Worm (Caenorhabditis elegans) whole organism, young adult: ENCODE data around the gene C54C6.4.

Experiments
- B0035.1 ChIP-seq: sonication (generic microtip); optimal IDR thresholded peaks from 2 replicates; lab custom pipeline; 2016; ENCODE audit warnings: missing genetic modification characterization, mild to moderate bottlenecking, missing compliant biosample characterization, missing genotype, missing genetic modification reagents
- B0261.1 ChIP-seq: sonication (generic microtip); optimal IDR thresholded peaks from 2 replicates; lab custom pipeline; 2016; ENCODE audit warnings: mild to moderate bottlenecking, missing genetic modification characterization, moderate library complexity, missing compliant biosample characterization
- D2030.7 ChIP-seq: fragments of 200-800 bp; sonication (Bioruptor generic); IDR thresholded peaks from 2 replicates; pipeline ENCODE4 v1.3.6; 2022; ENCODE audit warnings: missing genetic modification reagents, missing genetic modification characterization, missing compliant biosample characterization
- F33H1.4 ChIP-seq: fragments of 200-800 bp; sonication (Bioruptor generic); IDR thresholded peaks from 2 replicates; pipeline ENCODE4 v1.3.6; 2022; ENCODE audit warnings: missing genetic modification reagents, missing genetic modification characterization, missing compliant biosample characterization
- F49E8.2 ChIP-seq: sonication (generic microtip); optimal IDR thresholded peaks from 3 replicates; lab custom pipeline; 2017; ENCODE audit warnings: missing genetic modification characterization, mild to moderate bottlenecking, missing compliant biosample characterization, antibody characterized with exemption, moderate library complexity; ENCODE audit not compliant: insufficient read depth
- K12H6.12 ChIP-seq: fragments of 200-800 bp; sonication (Bioruptor generic); optimal IDR thresholded peaks from 2 replicates; lab custom pipeline; 2018; ENCODE audit warnings: mild to moderate bottlenecking, missing genetic modification characterization, missing compliant biosample characterization
- Y67H2A.10 ChIP-seq: fragments of 200-800 bp; sonication (Bioruptor generic); conservative IDR thresholded peaks from 2 replicates; pipeline ENCODE4 v1.3.6; 2022; ENCODE audit warnings: missing genetic modification reagents, missing genetic modification characterization, missing compliant biosample characterization
- Y79H2A.3 ChIP-seq: fragments of 200-800 bp; sonication (Bioruptor generic); conservative IDR thresholded peaks from 2 replicates; pipeline ENCODE4 v1.3.6; 2022; ENCODE audit warnings: missing genetic modification reagents, missing genetic modification characterization, missing compliant biosample characterization
- aptf-3 ChIP-seq: fragments of 200-800 bp; sonication (Bioruptor generic); IDR thresholded peaks from 2 replicates; pipeline ENCODE4 v1.3.6; 2022; ENCODE audit warnings: missing genetic modification characterization, missing compliant biosample characterization
- attf-5 ChIP-seq: fragments of 200-800 bp; sonication (Bioruptor generic); optimal IDR thresholded peaks from 2 replicates; lab custom pipeline; 2018; ENCODE audit warnings: mild to moderate bottlenecking, missing genetic modification characterization, missing compliant biosample characterization
- cebp-1 ChIP-seq, 2 experiments: fragments of 200-800 bp in 1 of 2; sonication (Bioruptor generic) in 1 of 2; sonication (generic microtip) in 1 of 2; IDR thresholded peaks in 1 of 2; optimal IDR thresholded peaks in 1 of 2; 2 replicates each; pipeline versions ENCODE4 v1.3.6 to Lab custom; 2017 to 2022; ENCODE audit warnings: missing compliant biosample characterization in 2 of 2, missing genetic modification characterization in 2 of 2, mild to moderate bottlenecking in 1 of 2, missing genetic modification reagents in 1 of 2, moderate library complexity in 1 of 2
- cebp-2 ChIP-seq: fragments of 200-800 bp; sonication (Bioruptor generic); IDR thresholded peaks from 2 replicates; pipeline ENCODE4 v1.3.6; 2022; ENCODE audit warnings: missing genetic modification characterization, missing compliant biosample characterization
- ceh-100 ChIP-seq: fragments of 200-800 bp; sonication (Bioruptor generic); IDR thresholded peaks from 2 replicates; pipeline ENCODE4 v1.3.6; 2022; ENCODE audit warnings: missing genetic modification reagents, missing genetic modification characterization, missing compliant biosample characterization
- ceh-27 ChIP-seq: fragments of 200-800 bp; sonication (Bioruptor generic); optimal IDR thresholded peaks from 2 replicates; lab custom pipeline; 2018; ENCODE audit warnings: mild to moderate bottlenecking, missing genetic modification characterization, moderate library complexity, missing compliant biosample characterization
- ceh-58 ChIP-seq: fragments of 200-800 bp; sonication (Bioruptor generic); IDR thresholded peaks from 2 replicates; pipeline ENCODE4 v1.3.6; 2022; ENCODE audit warnings: missing genetic modification characterization, missing compliant biosample characterization
- ceh-79 ChIP-seq: sonication (generic microtip); optimal IDR thresholded peaks from 2 replicates; lab custom pipeline; 2017; ENCODE audit warnings: mild to moderate bottlenecking, missing genetic modification characterization, missing compliant biosample characterization
- ceh-91 ChIP-seq: fragments of 200-800 bp; sonication (Bioruptor generic); IDR thresholded peaks from 2 replicates; pipeline ENCODE4 v1.3.6; 2022; ENCODE audit warnings: missing genetic modification reagents, missing genetic modification characterization, missing compliant biosample characterization
- dpff-1 ChIP-seq: sonication (generic microtip); optimal IDR thresholded peaks from 2 replicates; lab custom pipeline; 2017; ENCODE audit warnings: mild to moderate bottlenecking, missing genetic modification characterization, missing compliant biosample characterization
- egl-18 ChIP-seq: fragments of 200-800 bp; sonication (Bioruptor generic); IDR thresholded peaks from 2 replicates; pipeline ENCODE4 v1.3.6; 2022; ENCODE audit warnings: missing genetic modification reagents, missing genetic modification characterization, missing compliant biosample characterization
- hmg-1.2 ChIP-seq: fragments of 200-800 bp; sonication (Bioruptor generic); IDR thresholded peaks from 2 replicates; pipeline ENCODE4 v1.3.6; 2022; ENCODE audit warnings: missing genetic modification reagents, missing genetic modification characterization, missing compliant biosample characterization
- lin-40 ChIP-seq: sonication (generic microtip); optimal IDR thresholded peaks from 2 replicates; lab custom pipeline; 2016; ENCODE audit warnings: missing genetic modification characterization, mild to moderate bottlenecking, missing compliant biosample characterization, missing genotype, missing genetic modification reagents
- lin-54 ChIP-seq: fragments of 200-800 bp; sonication (Bioruptor generic); optimal IDR thresholded peaks from 2 replicates; lab custom pipeline; 2018; ENCODE audit warnings: mild to moderate bottlenecking, missing genetic modification characterization, missing compliant biosample characterization
- lsl-1 ChIP-seq: fragments of 200-800 bp; sonication (Bioruptor generic); optimal IDR thresholded peaks from 2 replicates; lab custom pipeline; 2018; ENCODE audit warnings: mild to moderate bottlenecking, missing genetic modification characterization, moderate library complexity, missing compliant biosample characterization
- madf-3 ChIP-seq: fragments of 200-800 bp; sonication (Bioruptor generic); IDR thresholded peaks from 2 replicates; pipeline ENCODE4 v1.3.6; 2022; ENCODE audit warnings: missing genetic modification reagents, missing genetic modification characterization, missing compliant biosample characterization
- madf-6 ChIP-seq: fragments of 200-800 bp; sonication (Bioruptor generic); IDR thresholded peaks from 2 replicates; pipeline ENCODE4 v1.3.6; 2022; ENCODE audit warnings: missing genetic modification reagents, missing genetic modification characterization, missing compliant biosample characterization
- madf-8 ChIP-seq: fragments of 200-800 bp; sonication (Bioruptor generic); conservative IDR thresholded peaks from 2 replicates; pipeline ENCODE4 v1.3.6; 2022; ENCODE audit warnings: missing genetic modification reagents, missing genetic modification characterization, missing compliant biosample characterization
- mcd-1 ChIP-seq: fragments of 200-800 bp; sonication (Bioruptor generic); IDR thresholded peaks from 2 replicates; pipeline ENCODE4 v1.3.6; 2022; ENCODE audit warnings: missing genetic modification reagents, missing genetic modification characterization, missing compliant biosample characterization
- mes-4 ChIP-seq: sonication (generic microtip); optimal IDR thresholded peaks from 2 replicates; lab custom pipeline; 2016; ENCODE audit warnings: missing genotype, missing genetic modification characterization, missing compliant biosample characterization
- nfyb-1 ChIP-seq: fragments of 200-800 bp; sonication (Bioruptor generic); IDR thresholded peaks from 2 replicates; pipeline ENCODE4 v1.3.6; 2022; ENCODE audit warnings: missing genetic modification reagents, missing genetic modification characterization, missing compliant biosample characterization
- pbrm-1 ChIP-seq: fragments of 200-800 bp; sonication (Bioruptor generic); IDR thresholded peaks from 2 replicates; pipeline ENCODE4 v1.3.6; 2022; ENCODE audit warnings: missing genetic modification reagents, missing genetic modification characterization, missing compliant biosample characterization
- sptf-2 ChIP-seq: fragments of 200-800 bp; sonication (Bioruptor generic); optimal IDR thresholded peaks from 2 replicates; lab custom pipeline; 2018; ENCODE audit warnings: mild to moderate bottlenecking, missing genetic modification characterization, missing compliant biosample characterization
- unc-62 ChIP-seq: fragments of 150-350 bp; optimal IDR thresholded peaks from 2 replicates; lab custom pipeline; 2014; ENCODE audit warnings: missing biosample characterization, missing genetic modification reagents, missing genetic modification characterization
- xnd-1 ChIP-seq: sonication (generic microtip); optimal IDR thresholded peaks from 2 replicates; lab custom pipeline; 2016; ENCODE audit warnings: missing genotype, missing genetic modification reagents, missing genetic modification characterization, missing compliant biosample characterization
- zfh-2 ChIP-seq: fragments of 200-800 bp; sonication (Bioruptor generic); conservative IDR thresholded peaks from 2 replicates; pipeline ENCODE4 v1.3.6; 2022; ENCODE audit warnings: missing genetic modification reagents, missing genetic modification characterization, missing compliant biosample characterization

C54C6.4 gene

DNA sequence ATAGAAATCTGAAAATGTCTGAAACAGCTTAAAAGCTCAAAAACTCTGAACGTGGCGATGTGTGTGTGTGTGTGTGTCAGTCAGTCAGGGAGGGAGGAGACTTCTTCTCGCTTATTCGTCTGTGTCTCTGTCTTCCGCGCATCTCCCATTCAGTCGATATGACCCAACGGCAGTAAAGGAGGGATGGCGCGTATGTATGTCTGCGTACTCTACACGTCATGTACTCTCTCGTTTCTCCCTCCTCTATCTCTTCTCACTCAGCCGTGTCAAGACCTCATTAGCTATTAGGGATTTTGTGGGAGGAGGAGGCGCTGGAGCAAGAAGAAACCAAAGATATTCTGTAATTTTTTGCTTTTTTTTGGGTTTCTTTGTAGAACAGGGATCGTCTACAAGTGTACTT is 21.4 kb upstream of the C54C6.4 start:
- no peak for TF ChIP-seq ceh-58 (GFP tag; lab: Robert Waterston, UW)
- TF ChIP-seq sptf-2 (GFP tag; lab: Kevin White, UChicago), result no peak
- TF ChIP-seq hmg-1.2 (GFP tag; lab: Robert Waterston, UW), result peak; percentile 89
- 0 out of 2 replicates have a peak, but pooled peaks have one; percentile 19 for TF ChIP-seq nfyb-1 (GFP tag; lab: Robert Waterston, UW)
- no peak for TF ChIP-seq cebp-1 (GFP tag; IDR thresholded peaks at IDR 0.05; lab: Robert Waterston, UW)
- TF ChIP-seq cebp-1 (tag; optimal IDR thresholded peaks at IDR 0.05; lab: Kevin White, UChicago), result peak; percentile 40
- TF ChIP-seq lin-40, result peak; percentile 41
- no peak for TF ChIP-seq mes-4
- peak; percentile 28 for TF ChIP-seq attf-5
- TF ChIP-seq mcd-1 (GFP tag; lab: Robert Waterston, UW), result 0 out of 2 replicates have a peak, but pooled peaks have one; percentile 24
- TF ChIP-seq zfh-2 (GFP tag; lab: Robert Waterston, UW), result peak; percentile 46; the same call in 1 of the 2 replicates
- TF ChIP-seq K12H6.12 (tag; lab: Kevin White, UChicago), result peak; percentile 33
- TF ChIP-seq Y67H2A.10 (GFP tag; lab: Robert Waterston, UW), result no peak
- TF ChIP-seq dpff-1 (tag; lab: Kevin White, UChicago), result no peak
- TF ChIP-seq ceh-27 (GFP tag; lab: Kevin White, UChicago), result peak; percentile 48
- peak; percentile 55 for TF ChIP-seq unc-62 (GFP tag; lab: Kevin White, UChicago)

DNA sequence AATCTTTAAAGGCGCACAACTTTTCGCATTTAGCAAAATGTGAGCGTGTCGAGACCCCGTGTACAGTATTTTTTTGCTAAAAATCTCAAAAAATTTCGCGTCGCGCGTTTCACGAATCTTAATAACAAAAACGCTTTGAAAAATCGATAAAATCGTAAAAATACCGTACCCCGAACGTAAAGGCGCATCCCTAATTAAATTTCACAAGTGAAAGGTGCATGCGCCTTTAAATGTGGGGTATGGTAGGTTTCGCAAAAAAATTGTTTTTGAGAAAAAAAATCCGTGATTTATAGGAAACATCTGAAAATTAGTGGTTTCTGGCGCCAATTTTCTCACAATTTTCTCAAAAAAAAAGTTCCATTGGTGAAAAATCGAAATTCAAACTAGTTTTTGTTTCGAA is 19.3 kb upstream of the C54C6.4 start:
- TF ChIP-seq xnd-1 (tag; lab: Kevin White, UChicago) (peak; percentile 84), pbrm-1 (0 out of 2 replicates have a peak, but pooled peaks have one; percentile 27), B0035.1 (tag; lab: Kevin White, UChicago) (no peak), F33H1.4 (GFP tag; lab: Robert Waterston, UW) (peak; percentile 48), madf-6 (peak; percentile 82), madf-3 (GFP tag; lab: Robert Waterston, UW) (no peak), ceh-100 (peak; percentile 67), lsl-1 (GFP tag; lab: Kevin White, UChicago) (peak; percentile 96), F49E8.2 (tag; lab: Kevin White, UChicago) (no peak), madf-8 (GFP tag; lab: Robert Waterston, UW) (peak; percentile 50), D2030.7 (GFP tag; lab: Robert Waterston, UW) (0 out of 2 replicates have a peak, but pooled peaks have one; percentile 37), ceh-91 (GFP tag; lab: Robert Waterston, UW) (peak; percentile 46; the same call in 1 of the 2 replicates), lin-54 (GFP tag; lab: Kevin White, UChicago) (peak; percentile 31)

DNA sequence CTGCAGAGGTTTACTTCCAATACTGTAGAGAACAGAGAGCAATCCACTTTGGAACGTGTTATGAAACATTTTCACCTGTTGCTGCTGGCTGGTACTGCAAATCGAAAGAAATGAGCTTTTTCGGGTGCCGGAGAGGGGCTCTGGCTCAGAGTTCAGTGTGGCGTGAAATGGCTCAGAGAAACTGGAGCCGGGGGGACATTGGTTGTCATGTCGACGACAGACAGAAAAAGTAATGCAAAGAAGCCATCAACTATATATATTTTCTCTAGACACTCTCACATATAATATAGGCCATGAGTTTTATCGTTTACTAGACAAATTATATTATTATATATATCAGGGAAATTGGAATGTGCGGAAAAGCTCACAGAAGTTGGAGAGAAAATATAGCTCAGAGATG is 16.0 kb upstream of the C54C6.4 start, which contains the start of gene cfap-20:
Gene cfap-20, minus strand, starts transcription at position 101 of the 400 bp plus-strand sequence.
- TF ChIP-seq egl-18 (GFP tag; lab: Robert Waterston, UW) (0 out of 2 replicates have a peak, but pooled peaks have one; percentile 47), ceh-79 (no peak), B0261.1 (tag; lab: Kevin White, UChicago) (no peak), pbrm-1 (no peak), cebp-2 (no peak), aptf-3 (GFP tag; lab: Robert Waterston, UW) (no peak), Y79H2A.3 (GFP tag; lab: Robert Waterston, UW) (no peak), mcd-1 (GFP tag; lab: Robert Waterston, UW) (peak; percentile 29; the same call in 1 of the 2 replicates), attf-5 (no peak)
